Worm (Caenorhabditis elegans) whole organism, L4 larva: ENCODE data around the gene Y57G11C.14.
A peak's percentile ranks its signal among the peaks of the same experiment; 100 is the strongest.

Source experiments
- F37D6.2 ChIP-seq: sonication (generic microtip); optimal IDR thresholded peaks from 2 replicates; lab custom pipeline; 2016; ENCODE audit warnings: mild to moderate bottlenecking, missing genetic modification characterization, missing compliant biosample characterization
- F49E8.2 ChIP-seq: sonication (generic microtip); optimal IDR thresholded peaks from 2 replicates; lab custom pipeline; 2016; ENCODE audit warnings: missing compliant biosample characterization, mild to moderate bottlenecking, missing genetic modification characterization, borderline replicate concordance
- R02D3.7 ChIP-seq: fragments of 150-350 bp; sonication (generic microtip); optimal IDR thresholded peaks from 3 replicates; lab custom pipeline; 2014; ENCODE audit warnings: missing biosample characterization, missing genetic modification characterization
- T20F7.1 ChIP-seq: fragments of 200-800 bp; sonication (Bioruptor generic); optimal IDR thresholded peaks from 2 replicates; lab custom pipeline; 2018; ENCODE audit warnings: mild to moderate bottlenecking, missing genetic modification characterization, missing compliant biosample characterization
- Y48G9A.11 ChIP-seq: fragments of 200-800 bp; sonication (Bioruptor generic); IDR thresholded peaks from 2 replicates; pipeline ENCODE4 v1.3.6; 2022; ENCODE audit warnings: missing genetic modification reagents, missing genetic modification characterization, missing compliant biosample characterization
- Y75B8A.6 ChIP-seq: fragments of 200-800 bp; sonication (Bioruptor generic); IDR thresholded peaks from 2 replicates; pipeline ENCODE4 v1.3.6; 2022; ENCODE audit warnings: missing genetic modification reagents, missing genetic modification characterization, missing compliant biosample characterization
- ZK337.2 ChIP-seq: fragments of 200-800 bp; sonication (Bioruptor generic); IDR thresholded peaks from 2 replicates; pipeline ENCODE4 v1.3.6; 2022; ENCODE audit warnings: missing genetic modification reagents, missing genetic modification characterization, missing compliant biosample characterization
- ZK546.5 ChIP-seq, 2 experiments: sonication (generic microtip); optimal IDR thresholded peaks; 2 replicates each; lab custom pipeline; 2017; ENCODE audit warnings: missing biosample characterization in 2 of 2, missing genetic modification characterization in 2 of 2
- aha-1 ChIP-seq: fragments of 150-350 bp; peaks from one replicate; lab custom pipeline; 2014; ENCODE audit warnings: missing biosample characterization, missing genetic modification characterization
- ceh-20 ChIP-seq: fragments of 200-800 bp; sonication (Bioruptor generic); IDR thresholded peaks from 2 replicates; pipeline ENCODE4 v1.3.6; 2022; ENCODE audit warnings: missing genetic modification reagents, missing genetic modification characterization, missing compliant biosample characterization
- ceh-62 ChIP-seq: sonication (generic microtip); optimal IDR thresholded peaks from 2 replicates; lab custom pipeline; 2017; ENCODE audit warnings: missing biosample characterization, missing genetic modification characterization
- ceh-82 ChIP-seq: sonication (generic microtip); optimal IDR thresholded peaks from 2 replicates; lab custom pipeline; 2017; ENCODE audit warnings: missing biosample characterization, missing genetic modification characterization
- cey-2 ChIP-seq: sonication (generic microtip); optimal IDR thresholded peaks from 3 replicates; lab custom pipeline; 2017; ENCODE audit warnings: missing genetic modification characterization, mild to moderate bottlenecking, missing compliant biosample characterization, antibody characterized with exemption, borderline replicate concordance; ENCODE audit not compliant: insufficient read depth
- ctbp-1 ChIP-seq: fragments of 200-800 bp; sonication (Bioruptor generic); IDR thresholded peaks from 2 replicates; pipeline ENCODE4 v1.3.6; 2022; ENCODE audit warnings: missing genetic modification reagents, missing genetic modification characterization, missing compliant biosample characterization
- daf-16 ChIP-seq, 3 experiments: sonication (generic microtip); optimal IDR thresholded peaks; 2 replicates each; lab custom pipeline; 2016 to 2017; ENCODE audit warnings: missing genetic modification characterization in 3 of 3, missing genetic modification reagents in 3 of 3, mild to moderate bottlenecking in 2 of 3, missing compliant biosample characterization in 2 of 3, missing biosample characterization in 1 of 3, moderate library complexity in 1 of 3
- dve-1 ChIP-seq: sonication (generic microtip); optimal IDR thresholded peaks from 2 replicates; lab custom pipeline; 2017; ENCODE audit warnings: antibody characterized with exemption, mild to moderate bottlenecking, missing genetic modification characterization, missing compliant biosample characterization; ENCODE audit not compliant: insufficient read depth
- egl-27 ChIP-seq: sonication (generic microtip); optimal IDR thresholded peaks from 3 replicates; lab custom pipeline; 2017; ENCODE audit warnings: missing biosample characterization, missing genetic modification reagents, missing genetic modification characterization
- fkh-10 ChIP-seq: fragments of 150-350 bp; optimal IDR thresholded peaks from 2 replicates; lab custom pipeline; 2014; ENCODE audit warnings: missing biosample characterization, missing genetic modification reagents, missing genetic modification characterization
- hlh-30 ChIP-seq: sonication (generic microtip); optimal IDR thresholded peaks from 2 replicates; lab custom pipeline; 2017; ENCODE audit warnings: antibody characterized with exemption, mild to moderate bottlenecking, missing genetic modification characterization, missing compliant biosample characterization; ENCODE audit not compliant: insufficient read depth
- lim-7 ChIP-seq: fragments of 200-800 bp; sonication (Bioruptor generic); IDR thresholded peaks from 2 replicates; pipeline ENCODE4 v1.3.6; 2022; ENCODE audit warnings: missing genetic modification characterization, missing compliant biosample characterization
- lin-1 ChIP-seq: fragments of 200-800 bp; sonication (Bioruptor generic); IDR thresholded peaks from 2 replicates; pipeline ENCODE4 v1.3.6; 2022; ENCODE audit warnings: missing genetic modification reagents, missing genetic modification characterization, missing compliant biosample characterization
- lin-39 ChIP-seq: fragments of 150-350 bp; optimal IDR thresholded peaks from 2 replicates; lab custom pipeline; 2014; ENCODE audit warnings: missing biosample characterization, missing genetic modification reagents, missing genetic modification characterization
- lsy-2 ChIP-seq, 2 experiments: fragments of 150-350 bp in 1 of 2; sonication (generic microtip) in 1 of 2; optimal IDR thresholded peaks; 2 replicates each; lab custom pipeline; 2014 to 2017; ENCODE audit warnings: missing biosample characterization in 2 of 2, missing genetic modification characterization in 2 of 2
- madf-5 ChIP-seq, 2 experiments: fragments of 200-800 bp; sonication (Bioruptor generic); IDR thresholded peaks; 2 replicates each; pipeline ENCODE4 v1.3.6; 2022; ENCODE audit warnings: missing compliant biosample characterization in 2 of 2, missing genetic modification characterization in 2 of 2
- madf-9 ChIP-seq: fragments of 200-800 bp; sonication (Bioruptor generic); conservative IDR thresholded peaks from 2 replicates; pipeline ENCODE4 v1.3.6; 2022; ENCODE audit warnings: missing genetic modification reagents, missing genetic modification characterization, missing compliant biosample characterization
- mdl-1 ChIP-seq, 2 experiments: fragments of 150-350 bp in 1 of 2; sonication (generic microtip) in 1 of 2; optimal IDR thresholded peaks; 2 replicates each; lab custom pipeline; 2014 to 2017; ENCODE audit warnings: missing biosample characterization in 2 of 2, missing genetic modification characterization in 2 of 2
- mep-1 ChIP-seq: fragments of 150-350 bp; sonication (generic microtip); optimal IDR thresholded peaks from 3 replicates; lab custom pipeline; 2014; ENCODE audit warnings: missing biosample characterization, missing genetic modification characterization
- nhr-10 ChIP-seq: fragments of 150-350 bp; optimal IDR thresholded peaks from 2 replicates; lab custom pipeline; 2014; ENCODE audit warnings: missing biosample characterization, missing genetic modification characterization
- nhr-102 ChIP-seq: sonication (generic microtip); optimal IDR thresholded peaks from 2 replicates; lab custom pipeline; 2016; ENCODE audit warnings: mild to moderate bottlenecking, missing genetic modification characterization, moderate library complexity, missing compliant biosample characterization
- nhr-11 ChIP-seq: fragments of 150-350 bp; optimal IDR thresholded peaks from 2 replicates; lab custom pipeline; 2014; ENCODE audit warnings: missing biosample characterization, missing genetic modification characterization
- nhr-111 ChIP-seq: fragments of 200-800 bp; sonication (Bioruptor generic); optimal IDR thresholded peaks from 2 replicates; lab custom pipeline; 2018; ENCODE audit warnings: mild to moderate bottlenecking, missing genetic modification characterization, missing compliant biosample characterization
- nhr-25 ChIP-seq: sonication (generic microtip); optimal IDR thresholded peaks from 2 replicates; lab custom pipeline; 2017; ENCODE audit warnings: missing genetic modification characterization, mild to moderate bottlenecking, missing compliant biosample characterization, antibody characterized with exemption, moderate library complexity, borderline replicate concordance; ENCODE audit not compliant: insufficient read depth
- nhr-28 ChIP-seq: fragments of 150-350 bp; optimal IDR thresholded peaks from 2 replicates; lab custom pipeline; 2014; ENCODE audit warnings: missing biosample characterization, missing genetic modification characterization
- nhr-41 ChIP-seq: fragments of 200-800 bp; sonication (Bioruptor generic); IDR thresholded peaks from 2 replicates; pipeline ENCODE4 v1.3.6; 2022; ENCODE audit warnings: missing genetic modification reagents, missing genetic modification characterization, missing compliant biosample characterization
- nhr-42 ChIP-seq: fragments of 200-800 bp; sonication (Bioruptor generic); IDR thresholded peaks from 2 replicates; pipeline ENCODE4 v1.3.6; 2022; ENCODE audit warnings: missing genetic modification characterization, missing compliant biosample characterization
- nhr-48 ChIP-seq: sonication (generic microtip); optimal IDR thresholded peaks from 2 replicates; lab custom pipeline; 2016; ENCODE audit warnings: mild to moderate bottlenecking, missing genetic modification characterization, missing compliant biosample characterization
- nhr-77 ChIP-seq: fragments of 150-350 bp; optimal IDR thresholded peaks from 2 replicates; lab custom pipeline; 2014; ENCODE audit warnings: missing biosample characterization, missing genetic modification characterization
- rbr-2 ChIP-seq: sonication (generic microtip); optimal IDR thresholded peaks from 2 replicates; lab custom pipeline; 2016; ENCODE audit warnings: missing genotype, missing genetic modification characterization, missing compliant biosample characterization
- saeg-2 ChIP-seq: fragments of 200-800 bp; sonication (Bioruptor generic); IDR thresholded peaks from 2 replicates; pipeline ENCODE4 v1.3.6; 2022; ENCODE audit warnings: missing genetic modification reagents, missing genetic modification characterization, missing compliant biosample characterization
- sdz-12 ChIP-seq: fragments of 200-800 bp; sonication (Bioruptor generic); optimal IDR thresholded peaks from 2 replicates; lab custom pipeline; 2018; ENCODE audit warnings: mild to moderate bottlenecking, missing genetic modification characterization, missing compliant biosample characterization
- skn-1 ChIP-seq: fragments of 150-350 bp; optimal IDR thresholded peaks from 2 replicates; lab custom pipeline; 2014; ENCODE audit warnings: missing biosample characterization, missing genetic modification characterization
- snpc-1.2 ChIP-seq: fragments of 200-800 bp; sonication (Bioruptor generic); IDR thresholded peaks from 2 replicates; pipeline ENCODE4 v1.3.6; 2022; ENCODE audit warnings: missing genetic modification reagents, missing genetic modification characterization, missing compliant biosample characterization
- spr-1 ChIP-seq: sonication (generic microtip); optimal IDR thresholded peaks from 2 replicates; lab custom pipeline; 2016; ENCODE audit warnings: mild to moderate bottlenecking, missing genetic modification characterization, missing compliant biosample characterization
- spr-3 ChIP-seq: fragments of 200-800 bp; sonication (Bioruptor generic); optimal IDR thresholded peaks from 2 replicates; lab custom pipeline; 2018; ENCODE audit warnings: mild to moderate bottlenecking, missing genetic modification characterization, missing compliant biosample characterization
- tra-1 ChIP-seq: fragments of 200-800 bp; sonication (Bioruptor generic); IDR thresholded peaks from 2 replicates; pipeline ENCODE4 v1.3.6; 2022; ENCODE audit warnings: missing genetic modification reagents, missing genetic modification characterization, missing compliant biosample characterization
- unc-130 ChIP-seq: sonication (generic microtip); optimal IDR thresholded peaks from 2 replicates; lab custom pipeline; 2016; ENCODE audit warnings: missing genetic modification reagents, missing genetic modification characterization, missing compliant biosample characterization
- unc-39 ChIP-seq: sonication (generic microtip); optimal IDR thresholded peaks from 2 replicates; lab custom pipeline; 2017; ENCODE audit warnings: missing biosample characterization, missing genetic modification characterization
- zag-1 ChIP-seq: fragments of 150-350 bp; optimal IDR thresholded peaks from 2 replicates; lab custom pipeline; 2014; ENCODE audit warnings: missing biosample characterization, missing genetic modification characterization
- zfp-3 ChIP-seq: fragments of 200-800 bp; sonication (Bioruptor generic); conservative IDR thresholded peaks from 2 replicates; pipeline ENCODE4 v1.3.6; 2022; ENCODE audit warnings: missing genetic modification reagents, missing genetic modification characterization, missing compliant biosample characterization
- zip-2 ChIP-seq: fragments of 150-350 bp; optimal IDR thresholded peaks from 2 replicates; lab custom pipeline; 2014; ENCODE audit warnings: missing biosample characterization, missing genetic modification characterization

Gene Y57G11C.14

DNA sequence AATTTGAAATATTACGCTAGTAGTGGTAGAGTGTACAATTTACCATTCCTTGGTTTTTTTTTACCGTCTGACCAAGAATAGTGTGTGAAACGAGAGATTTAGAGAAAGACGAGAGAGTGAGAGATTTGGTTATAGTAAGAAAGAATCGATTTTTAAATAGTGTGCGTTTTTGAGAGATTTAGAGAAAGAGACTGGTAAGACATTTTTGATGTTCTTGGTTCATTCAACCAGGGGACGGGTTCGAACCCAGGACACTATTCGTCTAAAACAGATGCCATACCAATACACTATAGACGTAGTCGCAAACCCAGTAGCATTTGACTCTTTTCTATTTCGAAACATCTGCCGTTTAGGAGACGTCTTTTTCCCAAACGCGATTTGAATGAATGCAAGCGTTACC lies 39.0 kb downstream of the Y57G11C.14 start:
- peak; percentile 18 for TF ChIP-seq fkh-10 (GFP tag; lab: Kevin White, UChicago)
- no peak for TF ChIP-seq egl-27 (tag; lab: Kevin White, UChicago)
- TF ChIP-seq nhr-41 (GFP tag; lab: Robert Waterston, UW) = no peak
- peak; percentile 53 for TF ChIP-seq zip-2 (tag; lab: Kevin White, UChicago)
- peak; percentile 20 for TF ChIP-seq unc-130 (GFP tag; lab: Kevin White, UChicago)
- TF ChIP-seq mep-1 (tag; lab: Kevin White, UChicago) = peak; percentile 92
- peak; percentile 74 for TF ChIP-seq spr-1 (tag; lab: Kevin White, UChicago)
- no peak for TF ChIP-seq sdz-12 (GFP tag; lab: Kevin White, UChicago)
- TF ChIP-seq aha-1 = no peak
- no peak for TF ChIP-seq ZK337.2 (GFP tag; lab: Robert Waterston, UW)
- peak; percentile 30 for TF ChIP-seq nhr-11 (tag; lab: Kevin White, UChicago)
- peak; percentile 87 for TF ChIP-seq dve-1
- no peak for TF ChIP-seq lin-39 (tag; lab: Kevin White, UChicago)
- no peak; the same call in 1 of the 2 replicates for TF ChIP-seq saeg-2 (GFP tag; lab: Robert Waterston, UW)
- TF ChIP-seq nhr-48 (tag; lab: Kevin White, UChicago) = peak; percentile 64
- TF ChIP-seq nhr-10 = no peak
- TF ChIP-seq ceh-62 (tag; lab: Kevin White, UChicago) = no peak
- TF ChIP-seq rbr-2 (tag; lab: Kevin White, UChicago) = peak; percentile 85
- peak; percentile 72 for TF ChIP-seq cey-2 (tag; lab: Kevin White, UChicago)
- TF ChIP-seq hlh-30 (tag; lab: Kevin White, UChicago) = peak; percentile 68
- no peak for TF ChIP-seq ZK546.5 (tag; optimal IDR thresholded peaks at IDR 0.05; lab: Kevin White, UChicago)
- TF ChIP-seq unc-39 (tag; lab: Kevin White, UChicago) = no peak
- TF ChIP-seq snpc-1.2 (GFP tag; lab: Robert Waterston, UW) = peak; percentile 99
- no peak for TF ChIP-seq R02D3.7 (tag; lab: Kevin White, UChicago)
- TF ChIP-seq daf-16 (GFP tag; optimal IDR thresholded peaks at IDR 0.05; lab: Kevin White, UChicago) = peak; percentile 64 to 82
- peak; percentile 52 for TF ChIP-seq daf-16 (tag; optimal IDR thresholded peaks at IDR 0.05; lab: Kevin White, UChicago)
- TF ChIP-seq nhr-102 (tag; lab: Kevin White, UChicago) = peak; percentile 89
- TF ChIP-seq F37D6.2 (tag; lab: Kevin White, UChicago) = peak; percentile 62
- no peak for TF ChIP-seq mdl-1 (tag; optimal IDR thresholded peaks at IDR 0.05; lab: Kevin White, UChicago)
- no peak for TF ChIP-seq skn-1 (tag; lab: Kevin White, UChicago)
- peak; percentile 65 for TF ChIP-seq madf-9 (GFP tag; lab: Robert Waterston, UW)
- TF ChIP-seq Y75B8A.6 (GFP tag; lab: Robert Waterston, UW) = no peak
- no peak for TF ChIP-seq tra-1 (GFP tag; lab: Robert Waterston, UW)
- TF ChIP-seq spr-3 = no peak
- peak; percentile 90 for TF ChIP-seq nhr-25
- TF ChIP-seq F49E8.2 (tag; lab: Kevin White, UChicago) = peak; percentile 79
- peak; percentile 76; the same call in 1 of the 2 replicates for TF ChIP-seq zfp-3 (GFP tag; lab: Robert Waterston, UW)
- 0 out of 4 replicates have a peak, but pooled peaks of 1 of the 2 experiments have one; percentile 19 for TF ChIP-seq madf-5 (GFP tag; IDR thresholded peaks at IDR 0.05; lab: Robert Waterston, UW)
- no peak for TF ChIP-seq lim-7
- no peak for TF ChIP-seq ceh-82
- peak; percentile 81 for TF ChIP-seq nhr-111
- TF ChIP-seq nhr-42 (GFP tag; lab: Robert Waterston, UW) = no peak
- TF ChIP-seq nhr-28 (tag; lab: Kevin White, UChicago) = peak; percentile 42
- TF ChIP-seq zag-1 (tag; lab: Kevin White, UChicago) = peak; percentile 36
- TF ChIP-seq nhr-77 = no peak
- TF ChIP-seq Y48G9A.11 (GFP tag; lab: Robert Waterston, UW) = no peak
- peak; percentile 62 for TF ChIP-seq T20F7.1 (GFP tag; lab: Kevin White, UChicago)
- peak; percentile 91 for TF ChIP-seq ctbp-1 (GFP tag; lab: Robert Waterston, UW)
- TF ChIP-seq lsy-2 (tag; optimal IDR thresholded peaks at IDR 0.05; lab: Kevin White, UChicago) = peak in 1 of 2 experiments; percentile 89
- TF ChIP-seq lin-1 (GFP tag; lab: Robert Waterston, UW) = peak; percentile 78; the same call in 1 of the 2 replicates
- TF ChIP-seq ceh-20 (GFP tag; lab: Robert Waterston, UW) = peak; percentile 85
